Fruit fly (Drosophila melanogaster) whole organism, embryonic: ENCODE data around the gene CG15394.
A peak's percentile ranks its signal among the peaks of the same experiment; 100 is the strongest.

ENCODE experiments used
- Asciz ChIP-seq: fragments of 200-800 bp; sonication (Bioruptor generic); optimal IDR thresholded peaks from 2 replicates; lab custom pipeline; 2017; ENCODE audit warnings: missing biosample characterization, mild to moderate bottlenecking, missing genetic modification characterization, missing genetic modification reagents
- BEAF-32 ChIP-seq: fragments of 200-800 bp; sonication (Bioruptor generic); optimal IDR thresholded peaks from 3 replicates; lab custom pipeline; 2017; ENCODE audit warnings: missing biosample characterization, missing genetic modification characterization, mild to moderate bottlenecking, moderate library complexity, missing genetic modification reagents
- C15 ChIP-seq: fragments of 200-800 bp; sonication (Bioruptor generic); IDR thresholded peaks from 3 replicates; pipeline ENCODE4 v1.3.6; 2022; ENCODE audit warnings: missing biosample characterization, missing genetic modification characterization
- CG10209 ChIP-seq: fragments of 200-800 bp; sonication (Bioruptor generic); optimal IDR thresholded peaks from 3 replicates; lab custom pipeline; 2017; ENCODE audit warnings: missing biosample characterization, mild to moderate bottlenecking, missing genetic modification characterization, missing genetic modification reagents
- CG11696 ChIP-seq: fragments of 200-800 bp; sonication (Bioruptor generic); IDR thresholded peaks from 2 replicates; pipeline ENCODE4 v1.3.6; 2022; ENCODE audit warnings: missing biosample characterization, missing genetic modification characterization
- CG12219 ChIP-seq: fragments of 200-800 bp; sonication (Bioruptor generic); optimal IDR thresholded peaks from 3 replicates; lab custom pipeline; 2018; ENCODE audit warnings: missing biosample characterization, mild to moderate bottlenecking, missing genetic modification characterization
- CG13123 ChIP-seq: fragments of 200-800 bp; sonication (Bioruptor generic); optimal IDR thresholded peaks from 2 replicates; lab custom pipeline; 2016; ENCODE audit warnings: missing biosample characterization, missing genetic modification characterization
- CG16779 ChIP-seq: fragments of 200-800 bp; sonication (Bioruptor generic); IDR thresholded peaks from 2 replicates; pipeline ENCODE4 v1.3.6; 2022; ENCODE audit warnings: missing biosample characterization, missing genetic modification characterization
- CG18011 ChIP-seq: fragments of 200-800 bp; sonication (Bioruptor generic); optimal IDR thresholded peaks from 2 replicates; lab custom pipeline; 2017; ENCODE audit warnings: missing biosample characterization, missing genetic modification characterization, mild to moderate bottlenecking, moderate library complexity, missing genotype
- CG3065 ChIP-seq: fragments of 200-800 bp; sonication (Bioruptor generic); optimal IDR thresholded peaks from 2 replicates; lab custom pipeline; 2016; ENCODE audit warnings: missing biosample characterization, missing genetic modification characterization
- CG34422 ChIP-seq: fragments of 200-800 bp; sonication (Bioruptor generic); IDR thresholded peaks from 3 replicates; pipeline ENCODE4 v1.3.6; 2022; ENCODE audit warnings: missing biosample characterization, missing genetic modification characterization
- CG3838 ChIP-seq: fragments of 200-800 bp; sonication (Bioruptor generic); optimal IDR thresholded peaks from 3 replicates; lab custom pipeline; 2016; ENCODE audit warnings: missing biosample characterization, missing genetic modification characterization
- CG4424 ChIP-seq: fragments of 200-800 bp; sonication (Bioruptor generic); optimal IDR thresholded peaks from 3 replicates; lab custom pipeline; 2016; ENCODE audit warnings: missing biosample characterization, missing genetic modification characterization
- CG5245 ChIP-seq: fragments of 200-800 bp; sonication (Bioruptor generic); optimal IDR thresholded peaks from 3 replicates; lab custom pipeline; 2016; ENCODE audit warnings: missing biosample characterization, missing genetic modification characterization
- CG5953 ChIP-seq: fragments of 200-800 bp; sonication (Bioruptor generic); IDR thresholded peaks from 2 replicates; pipeline ENCODE4 v1.3.6; 2022; ENCODE audit warnings: missing biosample characterization, missing genetic modification characterization
- CG6654 ChIP-seq: fragments of 200-800 bp; sonication (Bioruptor generic); optimal IDR thresholded peaks from 2 replicates; lab custom pipeline; 2017; ENCODE audit warnings: missing biosample characterization, mild to moderate bottlenecking, missing genetic modification characterization
- CG6791 ChIP-seq: fragments of 200-800 bp; sonication (Bioruptor generic); IDR thresholded peaks from 3 replicates; pipeline ENCODE4 v1.3.6; 2022; ENCODE audit warnings: missing biosample characterization, missing genetic modification characterization; ENCODE audit not compliant: partially characterized antibody
- CG7271 ChIP-seq: fragments of 200-800 bp; sonication (Bioruptor generic); optimal IDR thresholded peaks from 2 replicates; lab custom pipeline; 2018; ENCODE audit warnings: missing biosample characterization, mild to moderate bottlenecking, missing genetic modification characterization, moderate library complexity
- CG7372 ChIP-seq: fragments of 200-800 bp; sonication (Bioruptor generic); IDR thresholded peaks from 2 replicates; pipeline ENCODE4 v1.3.6; 2022; ENCODE audit warnings: missing biosample characterization, missing genetic modification characterization
- CG7786 ChIP-seq: fragments of 200-800 bp; sonication (Bioruptor generic); optimal IDR thresholded peaks from 2 replicates; lab custom pipeline; 2016; ENCODE audit warnings: missing biosample characterization, missing genetic modification characterization
- CG9609 ChIP-seq: fragments of 200-800 bp; sonication (Bioruptor generic); optimal IDR thresholded peaks from 3 replicates; lab custom pipeline; 2016; ENCODE audit warnings: missing biosample characterization, missing genetic modification characterization
- CG9797 ChIP-seq: fragments of 200-800 bp; sonication (Bioruptor generic); optimal IDR thresholded peaks from 3 replicates; lab custom pipeline; 2018; ENCODE audit warnings: missing biosample characterization, mild to moderate bottlenecking, missing genetic modification characterization
- D19A ChIP-seq: fragments of 200-800 bp; optimal IDR thresholded peaks from 3 replicates; lab custom pipeline; 2019; ENCODE audit warnings: missing biosample characterization, mild to moderate bottlenecking, missing genetic modification characterization, moderate library complexity
- Dp ChIP-seq: fragments of 200-800 bp; sonication (Bioruptor generic); optimal IDR thresholded peaks from 2 replicates; lab custom pipeline; 2018; ENCODE audit warnings: missing biosample characterization, mild to moderate bottlenecking, missing genetic modification characterization, moderate library complexity
- Dref ChIP-seq: fragments of 200-800 bp; sonication (Bioruptor generic); IDR thresholded peaks from 2 replicates; pipeline ENCODE4 v1.3.6; 2022; ENCODE audit warnings: missing biosample characterization, missing genetic modification characterization
- Drgx ChIP-seq: fragments of 200-800 bp; sonication (Bioruptor generic); IDR thresholded peaks from 2 replicates; pipeline ENCODE4 v1.3.6; 2022; ENCODE audit warnings: missing biosample characterization, missing genetic modification characterization
- Gug ChIP-seq: fragments of 200-800 bp; sonication (Bioruptor generic); IDR thresholded peaks from 4 replicates; pipeline ENCODE4 v1.3.6; 2022; ENCODE audit warnings: missing biosample characterization, missing genetic modification characterization
- Hsf ChIP-seq: fragments of 200-800 bp; sonication (Bioruptor generic); optimal IDR thresholded peaks from 3 replicates; lab custom pipeline; 2016; ENCODE audit warnings: missing biosample characterization, missing genetic modification characterization
- MESR4 ChIP-seq: fragments of 200-800 bp; sonication (Bioruptor generic); optimal IDR thresholded peaks from 2 replicates; lab custom pipeline; 2018; ENCODE audit warnings: missing biosample characterization, mild to moderate bottlenecking, missing genetic modification characterization, moderate library complexity
- Med ChIP-seq: fragments of 200-800 bp; sonication (Bioruptor generic); peaks from one replicate; lab custom pipeline; 2016; ENCODE audit warnings: missing biosample characterization, missing genetic modification characterization, mild to moderate bottlenecking, inconsistent platforms, moderate library complexity
- Sry-δ ChIP-seq: fragments of 200-800 bp; sonication (Bioruptor generic); optimal IDR thresholded peaks from 2 replicates; lab custom pipeline; 2016; ENCODE audit warnings: missing biosample characterization, missing genetic modification characterization
- al ChIP-seq: fragments of 200-800 bp; sonication (Bioruptor generic); IDR thresholded peaks from 2 replicates; pipeline ENCODE4 v1.3.6; 2022; ENCODE audit warnings: missing biosample characterization, missing genetic modification characterization
- bowl ChIP-seq: fragments of 200-800 bp; sonication (Bioruptor generic); IDR thresholded peaks from 2 replicates; pipeline ENCODE4 v1.3.6; 2022; ENCODE audit warnings: missing biosample characterization, missing genetic modification characterization
- br ChIP-seq: fragments of >200 bp; optimal IDR thresholded peaks from 2 replicates; lab custom pipeline; 2017
- dati ChIP-seq: fragments of 200-800 bp; sonication (Bioruptor generic); IDR thresholded peaks from 2 replicates; pipeline ENCODE4 v1.3.6; 2022; ENCODE audit warnings: missing biosample characterization, missing genetic modification characterization
- dpn ChIP-seq, 2 experiments: fragments of 200-800 bp; sonication (Bioruptor generic); optimal IDR thresholded peaks; 3 replicates each; lab custom pipeline; 2016; ENCODE audit warnings: missing biosample characterization in 2 of 2, missing genetic modification characterization in 2 of 2
- ewg ChIP-seq: fragments of 200-800 bp; sonication (Bioruptor generic); optimal IDR thresholded peaks from 3 replicates; lab custom pipeline; 2017; ENCODE audit warnings: mild to moderate bottlenecking, missing biosample characterization, missing genetic modification reagents, missing genetic modification characterization
- eyg ChIP-seq: fragments of 200-800 bp; sonication (Bioruptor generic); optimal IDR thresholded peaks from 3 replicates; lab custom pipeline; 2016; ENCODE audit warnings: missing biosample characterization, missing genetic modification characterization
- gem ChIP-seq: fragments of 200-800 bp; sonication (Bioruptor generic); optimal IDR thresholded peaks from 2 replicates; lab custom pipeline; 2019; ENCODE audit warnings: missing biosample characterization, mild to moderate bottlenecking, missing genetic modification characterization, moderate library complexity
- hbn ChIP-seq: fragments of 200-800 bp; sonication (Bioruptor generic); IDR thresholded peaks from 2 replicates; pipeline ENCODE4 v1.3.6; 2022; ENCODE audit warnings: missing biosample characterization, missing genetic modification characterization; ENCODE audit not compliant: partially characterized antibody
- hth ChIP-seq: fragments of >200 bp; optimal IDR thresholded peaks from 2 replicates; lab custom pipeline; 2017; ENCODE audit warnings: inconsistent platforms
- ind ChIP-seq: fragments of 200-800 bp; sonication (Bioruptor generic); optimal IDR thresholded peaks from 3 replicates; lab custom pipeline; 2016; ENCODE audit warnings: missing biosample characterization, missing genetic modification characterization
- jumu ChIP-seq: fragments of 200-800 bp; sonication (Bioruptor generic); optimal IDR thresholded peaks from 3 replicates; lab custom pipeline; 2016; ENCODE audit warnings: missing biosample characterization, missing genetic modification characterization
- kay ChIP-seq: fragments of 200-800 bp; sonication (Bioruptor generic); optimal IDR thresholded peaks from 2 replicates; lab custom pipeline; 2016; ENCODE audit warnings: missing biosample characterization, missing genetic modification characterization
- phol ChIP-seq: fragments of 200-800 bp; sonication (Bioruptor generic); optimal IDR thresholded peaks from 3 replicates; lab custom pipeline; 2018; ENCODE audit warnings: missing biosample characterization, mild to moderate bottlenecking, missing genetic modification characterization, moderate library complexity
- run ChIP-seq: fragments of 200-800 bp; sonication (Bioruptor generic); optimal IDR thresholded peaks from 3 replicates; lab custom pipeline; 2018; ENCODE audit warnings: missing biosample characterization, mild to moderate bottlenecking, missing genetic modification characterization
- sc ChIP-seq, 3 experiments: fragments of >200 bp in 2 of 3; fragments of 200-800 bp in 1 of 3; sonication (Bioruptor generic) in 1 of 3; optimal IDR thresholded peaks; 2 replicates in 2 of 3; 3 replicates in 1 of 3; lab custom pipeline; 2017; ENCODE audit warnings: mild to moderate bottlenecking in 1 of 3, missing biosample characterization in 1 of 3, missing genetic modification characterization in 1 of 3, missing genetic modification reagents in 1 of 3
- tgo ChIP-seq: fragments of 200-800 bp; sonication (Bioruptor generic); IDR thresholded peaks from 3 replicates; pipeline ENCODE4 v1.3.6; 2022; ENCODE audit warnings: missing biosample characterization, missing genetic modification characterization
- trem ChIP-seq: fragments of 200-800 bp; optimal IDR thresholded peaks from 3 replicates; lab custom pipeline; 2019; ENCODE audit warnings: missing biosample characterization, mild to moderate bottlenecking, missing genetic modification characterization, moderate library complexity
- unpg ChIP-seq: fragments of 200-800 bp; sonication (Bioruptor generic); optimal IDR thresholded peaks from 3 replicates; lab custom pipeline; 2018; ENCODE audit warnings: missing biosample characterization, mild to moderate bottlenecking, missing genetic modification characterization, moderate library complexity
- z ChIP-seq: fragments of 200-800 bp; sonication (Bioruptor generic); IDR thresholded peaks from 3 replicates; pipeline ENCODE4 v1.3.6; 2022; ENCODE audit warnings: missing biosample characterization, missing genetic modification characterization
- zen2 ChIP-seq: fragments of 200-800 bp; sonication (Bioruptor generic); IDR thresholded peaks from 3 replicates; pipeline ENCODE4 v1.3.6; 2022; ENCODE audit warnings: missing biosample characterization, missing genetic modification characterization; ENCODE audit not compliant: partially characterized antibody

The CG15394 gene

dm6 chr2L:2574717-2575273, 16.9 kb upstream of the CG15394 start, which contains the start of the genes Rad1 and Sws1 (continued):
- TF ChIP-seq kay (GFP tag; lab: Kevin White, UChicago) (no peak), hbn (GFP tag; lab: Robert Waterston, UW) (no peak), CG6654 (no peak), run (tag; lab: Kevin White, UChicago) (no peak), z (no peak), bowl (GFP tag; lab: Robert Waterston, UW) (no peak), CG13123 (GFP tag; lab: Kevin White, UChicago) (no peak), CG9797 (peak; percentile 20), CG12219 (GFP tag; lab: Kevin White, UChicago) (no peak), dpn (GFP tag; optimal IDR thresholded peaks at IDR 0.05; lab: Kevin White, UChicago) (no peak), CG4424 (GFP tag; lab: Kevin White, UChicago) (no peak), CG11696 (no peak), CG7271 (tag; lab: Kevin White, UChicago) (no peak), CG3065 (GFP tag; lab: Kevin White, UChicago) (no peak), br (no peak), CG3838 (GFP tag; lab: Kevin White, UChicago) (no peak), Dp (GFP tag; lab: Kevin White, UChicago) (peak; percentile 92), CG5953 (GFP tag; lab: Robert Waterston, UW) (no peak), ewg (GFP tag; lab: Kevin White, UChicago) (no peak), zen2 (no peak), eyg (GFP tag; lab: Kevin White, UChicago) (no peak), CG10209 (no peak), CG7372 (no peak), D19A (tag; lab: Kevin White, UChicago) (no peak), gem (tag; lab: Kevin White, UChicago) (no peak), jumu (GFP tag; lab: Kevin White, UChicago) (no peak), unpg (GFP tag; lab: Kevin White, UChicago) (no peak), phol (tag; lab: Kevin White, UChicago) (no peak), Hsf (GFP tag; lab: Kevin White, UChicago) (no peak), CG6791 (GFP tag; lab: Robert Waterston, UW) (no peak), CG16779 (GFP tag; lab: Robert Waterston, UW) (no peak), tgo (no peak), CG9609 (GFP tag; lab: Kevin White, UChicago) (no peak), trem (tag; lab: Kevin White, UChicago) (peak; percentile 84), MESR4 (no peak), al (no peak), Asciz (GFP tag; lab: Kevin White, UChicago) (no peak), C15 (GFP tag; lab: Robert Waterston, UW) (no peak), sc (optimal IDR thresholded peaks at IDR 0.05; lab: Kevin White, UChicago) (no peak), sc (GFP tag; optimal IDR thresholded peaks at IDR 0.05; lab: Kevin White, UChicago) (no peak), Drgx (GFP tag; lab: Robert Waterston, UW) (no peak), BEAF-32 (peak; percentile 33), CG18011 (GFP tag; lab: Kevin White, UChicago) (peak; percentile 91), dati (no peak), hth (lab: Kevin White, UChicago) (no peak), Sry-δ (peak; percentile 5), Med (no peak), CG5245 (GFP tag; lab: Kevin White, UChicago) (no peak), Gug (GFP tag; lab: Robert Waterston, UW) (no peak), Dref (GFP tag; lab: Robert Waterston, UW) (peak; percentile 43; the same call in 1 of the 2 replicates), ind (GFP tag; lab: Kevin White, UChicago) (no peak), CG7786 (no peak), CG34422 (GFP tag; lab: Robert Waterston, UW) (no peak)
